ENCODE assay signal across 5 fruit fly cellular contexts in genomic region chrX:21074329-21074708, dm6.
TF ChIP-seq lines count a peak whose summit lies in the region.

No protein-coding gene starts in this region.

- TF ChIP-seq CTCF in whole organism, embryonic (GFP tag; optimal IDR thresholded peaks at IDR 0.05; lab: Kevin White, UChicago) = no peak

TF ChIP-seq in whole organism, adult, 20 proteins besides CTCF, POLR2A, EP300 and RAD21:
- TF ChIP-seq CG7045 (GFP tag; optimal IDR thresholded peaks at IDR 0.05; lab: Kevin White, UChicago) (no peak), CG33017 (tag; optimal IDR thresholded peaks at IDR 0.05; lab: Kevin White, UChicago) (no peak), CG1620 (GFP tag; optimal IDR thresholded peaks at IDR 0.05; lab: Kevin White, UChicago) (peak; percentile 31), CG11617 (GFP tag; optimal IDR thresholded peaks at IDR 0.05; lab: Kevin White, UChicago) (no peak), ovo (GFP tag; optimal IDR thresholded peaks at IDR 0.05; lab: Kevin White, UChicago) (no peak), Crg-1 (GFP tag; optimal IDR thresholded peaks at IDR 0.05; lab: Kevin White, UChicago) (no peak), kay (GFP tag; lab: Kevin White, UChicago; ENCODE audit: borderline replicate concordance) (no peak), cic (GFP tag; optimal IDR thresholded peaks at IDR 0.05; lab: Kevin White, UChicago) (no peak), toe (GFP tag; optimal IDR thresholded peaks at IDR 0.05; lab: Kevin White, UChicago) (no peak), bab1 (GFP tag; optimal IDR thresholded peaks at IDR 0.05; lab: Kevin White, UChicago) (peak; percentile 57), CG14711 (tag; optimal IDR thresholded peaks at IDR 0.05; lab: Kevin White, UChicago) (peak; percentile 14)

TF ChIP-seq in whole organism, embryonic, 481 proteins besides CTCF, POLR2A, EP300 and RAD21 (continues in another document):
- TF ChIP-seq nerfin-2 (GFP tag; IDR thresholded peaks at IDR 0.05; lab: Robert Waterston, UW; ENCODE audit: partially characterized antibody) = no peak
- TF ChIP-seq Sry-β (GFP tag; optimal IDR thresholded peaks at IDR 0.05; lab: Kevin White, UChicago) = no peak
- peak; percentile 90 for TF ChIP-seq Ets65A (GFP tag; lab: Kevin White, UChicago)
- 0 out of 2 replicates have a peak, but pooled peaks have one; percentile 21 for TF ChIP-seq sob (GFP tag; IDR thresholded peaks at IDR 0.05; lab: Robert Waterston, UW)
- no peak for TF ChIP-seq unc-4 (GFP tag; IDR thresholded peaks at IDR 0.05; lab: Robert Waterston, UW; ENCODE audit: partially characterized antibody)
- TF ChIP-seq pzg (GFP tag; optimal IDR thresholded peaks at IDR 0.05; lab: Kevin White, UChicago) = no peak
- TF ChIP-seq CG4617 (GFP tag; optimal IDR thresholded peaks at IDR 0.05; lab: Kevin White, UChicago; ENCODE audit: borderline replicate concordance) = no peak
- TF ChIP-seq CG1647 (GFP tag; optimal IDR thresholded peaks at IDR 0.05; lab: Kevin White, UChicago) = no peak
- no peak for TF ChIP-seq bcd (GFP tag; optimal IDR thresholded peaks at IDR 0.05; lab: Kevin White, UChicago)
- TF ChIP-seq CG11696 (GFP tag; IDR thresholded peaks at IDR 0.05; lab: Robert Waterston, UW) = no peak
- no peak for TF ChIP-seq al (GFP tag; IDR thresholded peaks at IDR 0.05; lab: Robert Waterston, UW)
- 0 out of 2 replicates have a peak, but pooled peaks have one; percentile 30 for TF ChIP-seq lmd (GFP tag; IDR thresholded peaks at IDR 0.05; lab: Robert Waterston, UW)
- peak in 1 of 2 experiments; percentile 13 for TF ChIP-seq bsh (GFP tag; optimal IDR thresholded peaks at IDR 0.05; lab: Kevin White, UChicago)
- no peak for TF ChIP-seq Poxn (GFP tag; IDR thresholded peaks at IDR 0.05; lab: Robert Waterston, UW)
- no peak for TF ChIP-seq CG10654 (GFP tag; optimal IDR thresholded peaks at IDR 0.05; lab: Kevin White, UChicago)
- no peak for TF ChIP-seq CG12236 (GFP tag; optimal IDR thresholded peaks at IDR 0.05; lab: Kevin White, UChicago)
- TF ChIP-seq trem (tag; optimal IDR thresholded peaks at IDR 0.05; lab: Kevin White, UChicago) = no peak
- TF ChIP-seq Gsc (GFP tag; IDR thresholded peaks at IDR 0.05; lab: Robert Waterston, UW) = no peak
- TF ChIP-seq CG30403 (GFP tag; optimal IDR thresholded peaks at IDR 0.05; lab: Kevin White, UChicago) = peak; percentile 4
- TF ChIP-seq so (GFP tag; IDR thresholded peaks at IDR 0.05; lab: Robert Waterston, UW) = no peak

TF ChIP-seq in whole organism, prepupa, 60 proteins besides CTCF, POLR2A, EP300 and RAD21 (continues in another document):
- TF ChIP-seq CG6808 (GFP tag; optimal IDR thresholded peaks at IDR 0.05; lab: Kevin White, UChicago) (peak; percentile 5), CG32006 (GFP tag; optimal IDR thresholded peaks at IDR 0.05; lab: Kevin White, UChicago) (peak; percentile 79), eg (GFP tag; IDR thresholded peaks at IDR 0.05; lab: Robert Waterston, UW) (peak; percentile 87), salr (GFP tag; optimal IDR thresholded peaks at IDR 0.05; lab: Kevin White, UChicago) (peak; percentile 11 to 26), Sox102F (GFP tag; optimal IDR thresholded peaks at IDR 0.05; lab: Kevin White, UChicago) (peak; percentile 72), Eip93F (GFP tag; optimal IDR thresholded peaks at IDR 0.05; lab: Kevin White, UChicago) (no peak), CG8632 (GFP tag; optimal IDR thresholded peaks at IDR 0.05; lab: Kevin White, UChicago) (peak; percentile 32), Eip78C (GFP tag; lab: Kevin White, UChicago) (peak; percentile 89), vri (GFP tag; optimal IDR thresholded peaks at IDR 0.05; lab: Kevin White, UChicago) (peak; percentile 31), fkh (GFP tag; optimal IDR thresholded peaks at IDR 0.05; lab: Kevin White, UChicago) (peak; percentile 52), CG7368 (GFP tag; optimal IDR thresholded peaks at IDR 0.05; lab: Kevin White, UChicago) (peak; percentile 29), Smox (GFP tag; optimal IDR thresholded peaks at IDR 0.05; lab: Kevin White, UChicago) (peak; percentile 67), CG3032 (tag; optimal IDR thresholded peaks at IDR 0.05; lab: Kevin White, UChicago) (peak; percentile 33), Hr38 (GFP tag; optimal IDR thresholded peaks at IDR 0.05; lab: Kevin White, UChicago) (no peak), CG9139 (GFP tag; optimal IDR thresholded peaks at IDR 0.05; lab: Kevin White, UChicago) (no peak), Sox15 (GFP tag; optimal IDR thresholded peaks at IDR 0.05; lab: Kevin White, UChicago) (peak; percentile 24), Blimp-1 (GFP tag; optimal IDR thresholded peaks at IDR 0.05; lab: Kevin White, UChicago) (no peak), ss (GFP tag; optimal IDR thresholded peaks at IDR 0.05; lab: Kevin White, UChicago) (peak in 1 of 2 experiments; percentile 29), Sox14 (GFP tag; optimal IDR thresholded peaks at IDR 0.05; lab: Kevin White, UChicago) (peak; percentile 73), CG11294 (GFP tag; IDR thresholded peaks at IDR 0.05; lab: Robert Waterston, UW) (peak; percentile 63), CG10631 (GFP tag; optimal IDR thresholded peaks at IDR 0.05; lab: Kevin White, UChicago) (peak; percentile 61)

TF ChIP-seq in whole organism, pupa, 21 proteins besides CTCF, POLR2A, EP300 and RAD21:
- TF ChIP-seq Ets98B (GFP tag; IDR thresholded peaks at IDR 0.05; lab: Robert Waterston, UW) (peak; percentile 77), CG12605 (GFP tag; IDR thresholded peaks at IDR 0.05; lab: Robert Waterston, UW) (peak; percentile 59), gl (tag; optimal IDR thresholded peaks at IDR 0.05; lab: Kevin White, UChicago) (no peak), CG10348 (GFP tag; IDR thresholded peaks at IDR 0.05; lab: Robert Waterston, UW) (no peak), fd96Ca (GFP tag; IDR thresholded peaks at IDR 0.05; lab: Robert Waterston, UW) (peak; percentile 87), CG9948 (tag; optimal IDR thresholded peaks at IDR 0.05; lab: Kevin White, UChicago) (peak; percentile 57), Pif1A (GFP tag; optimal IDR thresholded peaks at IDR 0.05; lab: Kevin White, UChicago) (peak; percentile 70), Snoo (tag; optimal IDR thresholded peaks at IDR 0.05; lab: Kevin White, UChicago) (peak; percentile 37), Pif1B (GFP tag; optimal IDR thresholded peaks at IDR 0.05; lab: Kevin White, UChicago) (peak; percentile 54), CG15710 (tag; optimal IDR thresholded peaks at IDR 0.05; lab: Kevin White, UChicago) (peak; percentile 39), CG8301 (tag; optimal IDR thresholded peaks at IDR 0.05; lab: Kevin White, UChicago) (peak; percentile 69), CG8159 (tag; optimal IDR thresholded peaks at IDR 0.05; lab: Kevin White, UChicago) (peak; percentile 48), CG4496 (GFP tag; IDR thresholded peaks at IDR 0.05; lab: Robert Waterston, UW) (peak; percentile 89), CG32121 (GFP tag; IDR thresholded peaks at IDR 0.05; lab: Robert Waterston, UW) (peak; percentile 76), CG17806 (tag; optimal IDR thresholded peaks at IDR 0.05; lab: Kevin White, UChicago) (peak; percentile 61), D1 (tag; optimal IDR thresholded peaks at IDR 0.05; lab: Kevin White, UChicago) (no peak), rn (GFP tag; IDR thresholded peaks at IDR 0.05; lab: Robert Waterston, UW) (no peak), CG14655 (GFP tag; optimal IDR thresholded peaks at IDR 0.05; lab: Kevin White, UChicago) (peak; percentile 75), CG13204 (GFP tag; optimal IDR thresholded peaks at IDR 0.05; lab: Kevin White, UChicago) (no peak), EcR (GFP tag; optimal IDR thresholded peaks at IDR 0.05; lab: Kevin White, UChicago) (no peak), CG34367 (tag; optimal IDR thresholded peaks at IDR 0.05; lab: Kevin White, UChicago) (peak; percentile 10)

TF ChIP-seq in whole organism, wandering third instar larva, 38 proteins besides CTCF, POLR2A, EP300 and RAD21 (continues in another document):
- peak; percentile 52 for TF ChIP-seq Hnf4 (GFP tag; optimal IDR thresholded peaks at IDR 0.05; lab: Kevin White, UChicago)
- no peak for TF ChIP-seq CG9705 (GFP tag; optimal IDR thresholded peaks at IDR 0.05; lab: Kevin White, UChicago)
- peak; percentile 50 for TF ChIP-seq ey (GFP tag; optimal IDR thresholded peaks at IDR 0.05; lab: Kevin White, UChicago)
- no peak for TF ChIP-seq Myc (optimal IDR thresholded peaks at IDR 0.05; lab: Kevin White, UChicago)
- no peak for TF ChIP-seq Jra (GFP tag; optimal IDR thresholded peaks at IDR 0.05; lab: Kevin White, UChicago)
- no peak for TF ChIP-seq GATAd (GFP tag; optimal IDR thresholded peaks at IDR 0.05; lab: Kevin White, UChicago)
- TF ChIP-seq lola (GFP tag; optimal IDR thresholded peaks at IDR 0.05; lab: Kevin White, UChicago) = no peak
- TF ChIP-seq dl (GFP tag; optimal IDR thresholded peaks at IDR 0.05; lab: Kevin White, UChicago; ENCODE audit: insufficient read depth in 1 of 2, partially characterized antibody in 2 of 2) = no peak
- TF ChIP-seq Dfd (GFP tag; optimal IDR thresholded peaks at IDR 0.05; lab: Kevin White, UChicago) = no peak
- TF ChIP-seq tai (GFP tag; optimal IDR thresholded peaks at IDR 0.05; lab: Kevin White, UChicago) = no peak
- TF ChIP-seq Abd-B (GFP tag; optimal IDR thresholded peaks at IDR 0.05; lab: Kevin White, UChicago) = no peak
- TF ChIP-seq psq (GFP tag; optimal IDR thresholded peaks at IDR 0.05; lab: Kevin White, UChicago) = no peak
- TF ChIP-seq Vsx2 (GFP tag; optimal IDR thresholded peaks at IDR 0.05; lab: Kevin White, UChicago; ENCODE audit: partially characterized antibody) = no peak
- peak; percentile 52 for TF ChIP-seq br (GFP tag; optimal IDR thresholded peaks at IDR 0.05; lab: Kevin White, UChicago)
- no peak for TF ChIP-seq CrebA (GFP tag; optimal IDR thresholded peaks at IDR 0.05; lab: Kevin White, UChicago; ENCODE audit: borderline replicate concordance)
- TF ChIP-seq jim (GFP tag; optimal IDR thresholded peaks at IDR 0.05; lab: Kevin White, UChicago) = no peak
- peak; percentile 5 for TF ChIP-seq woc (GFP tag; optimal IDR thresholded peaks at IDR 0.05; lab: Kevin White, UChicago)
- TF ChIP-seq Rel (GFP tag; optimal IDR thresholded peaks at IDR 0.05; lab: Kevin White, UChicago) = no peak
- TF ChIP-seq Rel (tag; optimal IDR thresholded peaks at IDR 0.05; lab: Kevin White, UChicago) = peak; percentile 12
- no peak for TF ChIP-seq dsf (GFP tag; optimal IDR thresholded peaks at IDR 0.05; lab: Kevin White, UChicago; ENCODE audit: borderline replicate concordance)
- TF ChIP-seq pan (optimal IDR thresholded peaks at IDR 0.05; lab: Kevin White, UChicago) = no peak
- TF ChIP-seq brk (GFP tag; optimal IDR thresholded peaks at IDR 0.05; lab: Kevin White, UChicago) = no peak
- peak; percentile 20 for TF ChIP-seq CG32264 (GFP tag; optimal IDR thresholded peaks at IDR 0.05; lab: Kevin White, UChicago)
- peak; percentile 59 for TF ChIP-seq h (GFP tag; optimal IDR thresholded peaks at IDR 0.05; lab: Kevin White, UChicago)
- TF ChIP-seq usp (GFP tag; optimal IDR thresholded peaks at IDR 0.05; lab: Kevin White, UChicago) = no peak
- TF ChIP-seq HLH106 (tag; optimal IDR thresholded peaks at IDR 0.05; lab: Kevin White, UChicago) = peak; percentile 38
- peak; percentile 20 for TF ChIP-seq fru (GFP tag; optimal IDR thresholded peaks at IDR 0.05; lab: Kevin White, UChicago)
- no peak for TF ChIP-seq Hr83 (GFP tag; optimal IDR thresholded peaks at IDR 0.05; lab: Kevin White, UChicago; ENCODE audit: poor library complexity, severe bottlenecking)
